Worm (Caenorhabditis elegans) whole organism, L2 larva: ENCODE data around the gene F11D11.4.

Experiments
- C34F6.9 ChIP-seq: fragments of 150-350 bp; optimal IDR thresholded peaks from 2 replicates; lab custom pipeline; 2014; ENCODE audit warnings: missing biosample characterization, missing genetic modification characterization
- Y55F3AM.14 ChIP-seq: fragments of 200-800 bp; sonication (Bioruptor generic); optimal IDR thresholded peaks from 2 replicates; lab custom pipeline; 2018; ENCODE audit warnings: mild to moderate bottlenecking, missing genetic modification characterization, missing compliant biosample characterization
- ZK546.5 ChIP-seq: sonication (generic microtip); optimal IDR thresholded peaks from 2 replicates; lab custom pipeline; 2017; ENCODE audit warnings: missing biosample characterization, missing genetic modification characterization
- alr-1 ChIP-seq: fragments of 150-350 bp; optimal IDR thresholded peaks from 2 replicates; lab custom pipeline; 2014; ENCODE audit warnings: missing biosample characterization, missing genetic modification characterization
- ama-1 ChIP-seq: fragments of 150-350 bp; optimal IDR thresholded peaks from 2 replicates; lab custom pipeline; 2018; ENCODE audit warnings: inconsistent platforms
- blmp-1 ChIP-seq: sonication (generic microtip); optimal IDR thresholded peaks from 2 replicates; lab custom pipeline; 2017; ENCODE audit warnings: missing genetic modification characterization, mild to moderate bottlenecking, missing compliant biosample characterization, antibody characterized with exemption, moderate library complexity; ENCODE audit not compliant: insufficient read depth
- ceh-82 ChIP-seq: fragments of 150-350 bp; optimal IDR thresholded peaks from 2 replicates; lab custom pipeline; 2014; ENCODE audit warnings: missing biosample characterization, missing genetic modification characterization
- crh-2 ChIP-seq: sonication (generic microtip); optimal IDR thresholded peaks from 2 replicates; lab custom pipeline; 2017; ENCODE audit warnings: missing biosample characterization, missing genetic modification characterization
- egl-27 ChIP-seq: sonication (generic microtip); optimal IDR thresholded peaks from 3 replicates; lab custom pipeline; 2017; ENCODE audit warnings: missing biosample characterization, missing genetic modification reagents, missing genetic modification characterization
- elt-1 ChIP-seq: fragments of 150-350 bp; optimal IDR thresholded peaks from 2 replicates; lab custom pipeline; 2014; ENCODE audit warnings: missing biosample characterization, missing genetic modification characterization
- elt-3 ChIP-seq: sonication (generic microtip); optimal IDR thresholded peaks from 2 replicates; lab custom pipeline; 2017; ENCODE audit warnings: missing biosample characterization, missing genetic modification characterization
- gmeb-1 ChIP-seq: fragments of 150-350 bp; optimal IDR thresholded peaks from 2 replicates; lab custom pipeline; 2014; ENCODE audit warnings: missing biosample characterization, missing genetic modification characterization
- lin-11 ChIP-seq: fragments of 150-350 bp; sonication (generic microtip); optimal IDR thresholded peaks from 2 replicates; lab custom pipeline; 2014; ENCODE audit warnings: missing biosample characterization, missing genetic modification characterization, inconsistent platforms, mixed read lengths
- lin-13 ChIP-seq: fragments of 150-350 bp; optimal IDR thresholded peaks from 2 replicates; lab custom pipeline; 2014; ENCODE audit warnings: missing biosample characterization, missing genetic modification reagents, missing genetic modification characterization
- lin-39 ChIP-seq: fragments of 150-350 bp; optimal IDR thresholded peaks from 2 replicates; lab custom pipeline; 2014; ENCODE audit warnings: missing biosample characterization, missing genetic modification reagents, missing genetic modification characterization
- mbf-1 ChIP-seq: sonication (generic microtip); optimal IDR thresholded peaks from 2 replicates; lab custom pipeline; 2017; ENCODE audit warnings: missing biosample characterization, missing genetic modification characterization
- mdl-1 ChIP-seq, 2 experiments: fragments of 150-350 bp in 1 of 2; sonication (generic microtip) in 1 of 2; optimal IDR thresholded peaks; 2 replicates each; lab custom pipeline; 2017; ENCODE audit warnings: missing biosample characterization in 2 of 2, missing genetic modification characterization in 2 of 2
- nhr-11 ChIP-seq: fragments of 150-350 bp; optimal IDR thresholded peaks from 2 replicates; lab custom pipeline; 2014; ENCODE audit warnings: missing biosample characterization, missing genetic modification characterization
- nhr-12 ChIP-seq: fragments of 150-350 bp; optimal IDR thresholded peaks from 2 replicates; lab custom pipeline; 2014; ENCODE audit warnings: missing biosample characterization, missing genetic modification characterization
- nhr-129 ChIP-seq: fragments of 150-350 bp; optimal IDR thresholded peaks from 2 replicates; lab custom pipeline; 2014; ENCODE audit warnings: missing biosample characterization, missing genetic modification characterization
- nhr-21 ChIP-seq: fragments of 150-350 bp; optimal IDR thresholded peaks from 2 replicates; lab custom pipeline; 2014; ENCODE audit warnings: missing biosample characterization, missing genetic modification characterization
- nhr-23 ChIP-seq: fragments of 150-350 bp; optimal IDR thresholded peaks from 2 replicates; lab custom pipeline; 2014; ENCODE audit warnings: missing biosample characterization, missing genetic modification reagents, missing genetic modification characterization
- nhr-237 ChIP-seq: fragments of 150-350 bp; optimal IDR thresholded peaks from 2 replicates; lab custom pipeline; 2014; ENCODE audit warnings: missing biosample characterization, missing genetic modification characterization
- nhr-25 ChIP-seq: fragments of 150-350 bp; sonication (generic microtip); optimal IDR thresholded peaks from 3 replicates; lab custom pipeline; 2014; ENCODE audit warnings: missing biosample characterization, missing genetic modification characterization
- nhr-6 ChIP-seq: fragments of 150-350 bp; optimal IDR thresholded peaks from 2 replicates; lab custom pipeline; 2014; ENCODE audit warnings: missing biosample characterization, missing genetic modification characterization
- nhr-77 ChIP-seq: fragments of 150-350 bp; optimal IDR thresholded peaks from 2 replicates; lab custom pipeline; 2014; ENCODE audit warnings: missing biosample characterization, missing genetic modification characterization
- sem-4 ChIP-seq: fragments of 150-350 bp; optimal IDR thresholded peaks from 2 replicates; lab custom pipeline; 2014; ENCODE audit warnings: missing biosample characterization, missing genetic modification reagents, missing genetic modification characterization
- sma-3 ChIP-seq: sonication (generic microtip); optimal IDR thresholded peaks from 2 replicates; lab custom pipeline; 2016; ENCODE audit warnings: missing genetic modification reagents, missing genetic modification characterization, missing compliant biosample characterization
- sma-9 ChIP-seq, 2 experiments: fragments of 150-350 bp in 1 of 2; sonication (generic microtip) in 1 of 2; optimal IDR thresholded peaks; 2 replicates each; lab custom pipeline; 2014 to 2016; ENCODE audit warnings: missing genetic modification characterization in 2 of 2, mild to moderate bottlenecking in 1 of 2, missing biosample characterization in 1 of 2, missing compliant biosample characterization in 1 of 2, missing genetic modification reagents in 1 of 2, moderate library complexity in 1 of 2
- snpc-4 ChIP-seq: fragments of 150-350 bp; optimal IDR thresholded peaks from 2 replicates; lab custom pipeline; 2014; ENCODE audit warnings: missing biosample characterization, missing genetic modification characterization
- unc-39 ChIP-seq: fragments of 150-350 bp; optimal IDR thresholded peaks from 2 replicates; lab custom pipeline; 2014; ENCODE audit warnings: missing biosample characterization, missing genetic modification characterization
- unc-55 ChIP-seq: fragments of 150-350 bp; sonication (generic microtip); optimal IDR thresholded peaks from 3 replicates; lab custom pipeline; 2014; ENCODE audit warnings: missing biosample characterization, missing genetic modification reagents, missing genetic modification characterization
- zag-1 ChIP-seq: fragments of 150-350 bp; optimal IDR thresholded peaks from 2 replicates; lab custom pipeline; 2014; ENCODE audit warnings: missing biosample characterization, missing genetic modification characterization
- ztf-1 ChIP-seq: fragments of 200-800 bp; sonication (Bioruptor generic); conservative IDR thresholded peaks from 2 replicates; pipeline ENCODE4 v1.3.6; 2022; ENCODE audit warnings: missing genetic modification characterization, missing compliant biosample characterization
- ztf-11 ChIP-seq: sonication (generic microtip); optimal IDR thresholded peaks from 2 replicates; lab custom pipeline; 2017; ENCODE audit warnings: missing biosample characterization, missing genetic modification characterization

The F11D11.4 gene

DNA sequence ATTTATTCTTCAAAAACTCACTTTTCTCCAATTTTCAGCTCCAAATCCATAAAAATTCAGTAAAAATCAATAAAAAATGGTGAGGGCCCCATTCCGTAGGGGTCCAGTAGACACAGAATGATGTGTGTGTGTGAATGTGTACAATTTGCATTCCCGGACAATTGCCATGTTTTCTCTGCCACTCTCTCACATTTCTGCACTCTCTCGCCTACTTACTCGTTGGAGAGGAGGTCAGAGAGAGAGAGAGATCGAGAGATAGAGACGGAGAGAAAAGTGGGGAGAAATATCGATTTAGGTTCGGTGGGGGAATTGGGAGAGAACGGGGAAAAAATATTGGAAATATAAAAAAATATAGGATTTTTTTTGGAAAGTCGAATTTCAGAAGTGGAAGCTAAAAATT, 37.6 kb upstream of the F11D11.4 start (continued):
- no peak for TF ChIP-seq blmp-1 (tag; lab: Kevin White, UChicago)
- TF ChIP-seq, all 48 proteins: peak for 18

DNA sequence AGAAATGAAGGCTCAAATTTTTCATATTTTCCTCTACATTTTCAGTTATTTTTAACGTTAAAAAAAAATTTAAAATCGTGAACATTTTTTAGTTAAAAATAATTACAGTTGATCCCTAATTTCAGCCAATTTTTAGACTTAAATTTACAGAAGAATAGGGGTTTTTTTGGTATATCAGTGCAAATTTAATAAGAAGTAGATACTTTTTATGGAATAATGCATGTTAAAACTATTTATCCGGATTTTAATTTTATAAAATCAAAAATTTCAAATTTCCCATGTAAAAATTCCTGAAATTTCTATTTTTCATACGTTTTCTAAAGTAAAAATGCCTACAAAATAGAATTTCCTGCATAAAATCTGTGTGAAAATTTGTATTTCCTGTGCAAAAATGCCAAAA, 37.1 kb upstream of the F11D11.4 start:
- TF ChIP-seq nhr-11 (tag; lab: Kevin White, UChicago) (no peak), nhr-25 (tag; lab: Kevin White, UChicago) (no peak), elt-1 (tag; lab: Kevin White, UChicago) (no peak), elt-3 (tag; lab: Kevin White, UChicago) (no peak), crh-2 (tag; lab: Kevin White, UChicago) (no peak), sma-3 (GFP tag; lab: Kevin White, UChicago) (no peak), lin-39 (tag; lab: Kevin White, UChicago) (no peak), Y55F3AM.14 (no peak), nhr-129 (no peak), nhr-12 (tag; lab: Kevin White, UChicago) (no peak), nhr-237 (tag; lab: Kevin White, UChicago) (no peak), lin-13 (GFP tag; lab: Kevin White, UChicago) (no peak), nhr-23 (tag; lab: Kevin White, UChicago) (no peak), zag-1 (no peak), egl-27 (no peak), sem-4 (tag; lab: Kevin White, UChicago) (no peak), gmeb-1 (tag; lab: Kevin White, UChicago) (no peak), nhr-6 (tag; lab: Kevin White, UChicago) (no peak)

DNA sequence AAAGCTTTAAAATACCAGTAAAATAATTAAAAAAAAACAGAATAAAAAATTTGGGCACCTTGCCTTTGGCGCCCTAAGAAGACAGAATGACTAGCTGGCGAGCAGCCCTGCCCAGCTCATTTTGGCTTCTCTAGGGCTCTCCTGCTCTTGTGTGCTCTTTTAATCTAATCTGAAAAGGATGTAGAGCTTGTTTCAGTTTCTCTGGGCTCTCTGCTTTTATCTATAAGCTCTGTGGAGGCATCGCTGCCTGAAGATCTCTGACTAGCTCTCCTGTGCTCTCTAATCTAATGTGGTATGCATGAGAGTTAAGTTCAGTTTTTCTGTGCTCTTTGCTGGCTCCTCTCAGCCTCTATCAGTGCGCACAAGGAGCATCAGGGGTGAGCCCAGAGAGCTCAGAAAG, 35.3 kb upstream of the F11D11.4 start:
- TF ChIP-seq C34F6.9 (tag; lab: Kevin White, UChicago) (peak; percentile 21), ztf-11 (tag; lab: Kevin White, UChicago) (no peak), unc-55 (GFP tag; lab: Kevin White, UChicago) (peak; percentile 23), crh-2 (tag; lab: Kevin White, UChicago) (no peak), Y55F3AM.14 (no peak), elt-1 (tag; lab: Kevin White, UChicago) (no peak)

DNA sequence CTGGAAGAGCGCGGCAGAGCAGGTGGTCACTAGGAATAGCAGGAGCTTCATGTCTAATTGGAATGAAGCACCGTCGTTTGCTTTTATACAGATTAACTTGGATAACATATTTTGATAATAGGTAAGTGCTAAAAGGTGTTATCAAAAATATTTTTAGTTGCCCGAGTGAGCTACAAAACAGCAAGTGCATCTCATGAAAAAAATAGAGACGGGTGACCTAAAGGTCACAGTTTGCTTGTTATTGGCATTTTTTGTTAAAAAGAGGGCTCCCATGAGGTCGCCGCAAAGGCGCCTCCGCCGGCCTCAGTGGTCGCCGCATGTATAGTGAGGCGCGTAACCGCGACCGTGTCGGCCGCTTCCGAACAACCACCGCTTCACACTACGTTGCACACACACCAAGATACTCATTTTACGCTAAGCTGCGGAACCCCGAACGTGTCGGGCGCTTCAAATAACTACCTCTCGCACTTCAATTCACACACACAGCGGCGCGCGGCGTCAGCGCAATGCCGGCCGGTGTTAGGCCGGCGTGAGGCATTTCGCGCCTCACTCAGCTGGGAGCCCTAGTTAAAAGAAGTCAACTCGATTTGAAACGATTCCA, 31.8 kb upstream of the F11D11.4 start, which contains the start of gene asp-19:
asp-19 (minus strand) TSS at position 51 of the 601 bp plus-strand sequence.
- no peak for TF ChIP-seq ztf-1
- TF ChIP-seq nhr-23 (tag; lab: Kevin White, UChicago) = no peak
- TF ChIP-seq sma-9 (GFP tag; optimal IDR thresholded peaks at IDR 0.05; lab: Kevin White, UChicago) = no peak
- no peak for TF ChIP-seq sma-9 (tag; optimal IDR thresholded peaks at IDR 0.05; lab: Kevin White, UChicago)
- no peak for TF ChIP-seq snpc-4
- TF ChIP-seq nhr-25 (tag; lab: Kevin White, UChicago) = no peak
- no peak for TF ChIP-seq nhr-11 (tag; lab: Kevin White, UChicago)
- no peak for TF ChIP-seq ama-1 (lab: Kevin White, UChicago)
- TF ChIP-seq unc-39 (tag; lab: Kevin White, UChicago) = no peak
- no peak for TF ChIP-seq ZK546.5
- no peak for TF ChIP-seq nhr-77 (tag; lab: Kevin White, UChicago)
- TF ChIP-seq ztf-11 (tag; lab: Kevin White, UChicago) = no peak

DNA sequence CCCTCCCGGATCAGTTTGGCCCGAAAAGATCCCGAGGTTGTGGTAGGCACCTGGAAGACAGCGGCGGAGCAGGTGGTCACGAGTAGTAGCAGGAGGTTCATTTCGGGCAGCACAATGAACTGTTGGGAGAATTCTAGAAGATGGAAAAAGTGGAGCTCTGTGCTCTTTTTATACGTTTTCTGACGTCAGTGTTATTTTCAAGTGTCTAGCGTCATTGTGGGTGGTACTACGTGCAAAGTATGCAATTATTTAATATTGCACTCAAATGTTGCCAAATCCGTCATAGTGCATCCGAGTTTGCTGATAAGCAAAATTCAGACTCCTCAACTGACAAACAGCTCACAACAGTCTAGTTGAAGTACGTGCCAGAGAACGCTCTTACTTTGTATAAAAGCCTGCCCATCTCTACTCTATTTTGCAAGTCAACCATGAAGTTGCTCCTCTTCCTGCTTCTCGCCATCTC, 29.6 kb upstream of the F11D11.4 start, which contains the start of the genes asp-18 and scl-19:
asp-18 (minus strand) TSS at position 101 of the 463 bp plus-strand sequence.
scl-19 (plus strand) TSS at position 413 of the 463 bp plus-strand sequence.
- TF ChIP-seq crh-2 (tag; lab: Kevin White, UChicago) (no peak), lin-13 (GFP tag; lab: Kevin White, UChicago) (no peak), unc-55 (GFP tag; lab: Kevin White, UChicago) (no peak), elt-1 (tag; lab: Kevin White, UChicago) (no peak), sma-9 (GFP tag; optimal IDR thresholded peaks at IDR 0.05; lab: Kevin White, UChicago) (no peak), sma-9 (tag; optimal IDR thresholded peaks at IDR 0.05; lab: Kevin White, UChicago) (no peak), mbf-1 (no peak), nhr-21 (no peak), ztf-11 (tag; lab: Kevin White, UChicago) (no peak), nhr-12 (tag; lab: Kevin White, UChicago) (no peak), ZK546.5 (no peak), blmp-1 (tag; lab: Kevin White, UChicago) (no peak), lin-11 (tag; lab: Kevin White, UChicago) (no peak), alr-1 (no peak), C34F6.9 (tag; lab: Kevin White, UChicago) (no peak), sem-4 (tag; lab: Kevin White, UChicago) (no peak), ceh-82 (tag; lab: Kevin White, UChicago) (no peak), mdl-1 (tag; optimal IDR thresholded peaks at IDR 0.05; lab: Kevin White, UChicago) (no peak)
